Fruit fly (Drosophila melanogaster): ENCODE results near the gene CG3982.

Gene CG3982

dm6 chr3L:9426656-9427294 lies 9.6 kb upstream of the CG3982 start, which contains the start of the genes Atat and Shc (continued):
- TF ChIP-seq CG32772 (GFP tag; IDR thresholded peaks at IDR 0.05): peak; percentile 100
- TF ChIP-seq CG2889 (GFP tag; IDR thresholded peaks at IDR 0.05): peak; percentile 100
- TF ChIP-seq org-1 (GFP tag; optimal IDR thresholded peaks at IDR 0.05): peak; percentile 96
- peak; percentile 99 for TF ChIP-seq CG3726 (GFP tag; IDR thresholded peaks at IDR 0.05)
- TF ChIP-seq Ssrp (tag; optimal IDR thresholded peaks at IDR 0.05): peak; percentile 99
- peak; percentile 100 for TF ChIP-seq CG11093 (GFP tag; IDR thresholded peaks at IDR 0.05)
- peak; percentile 92 for TF ChIP-seq CG8281 (tag; optimal IDR thresholded peaks at IDR 0.05)
- TF ChIP-seq Antp (GFP tag; optimal IDR thresholded peaks at IDR 0.05): peak; percentile 100
- TF ChIP-seq Camta (GFP tag; optimal IDR thresholded peaks at IDR 0.05): peak; percentile 99
- peak; percentile 99 for TF ChIP-seq CG13775 (GFP tag; optimal IDR thresholded peaks at IDR 0.05)
- peak; percentile 97 for TF ChIP-seq CG4328 (GFP tag; optimal IDR thresholded peaks at IDR 0.05)
- peak; percentile 99 for TF ChIP-seq slou (GFP tag; optimal IDR thresholded peaks at IDR 0.05)
- TF ChIP-seq H2.0 (GFP tag; IDR thresholded peaks at IDR 0.05): peak; percentile 99
- TF ChIP-seq CG9932 (GFP tag; IDR thresholded peaks at IDR 0.05): peak; percentile 100
- TF ChIP-seq CG32767 (GFP tag; IDR thresholded peaks at IDR 0.05): peak; percentile 98
- TF ChIP-seq bigmax (GFP tag; optimal IDR thresholded peaks at IDR 0.05): peak; percentile 72
- TF ChIP-seq dysf (GFP tag; IDR thresholded peaks at IDR 0.05): peak; percentile 100
- TF ChIP-seq Ets65A (GFP tag): peak; percentile 100
- TF ChIP-seq ro (GFP tag; IDR thresholded peaks at IDR 0.05): peak; percentile 98
- peak; percentile 98 for TF ChIP-seq gce (GFP tag; IDR thresholded peaks at IDR 0.05)
- peak; percentile 99 for TF ChIP-seq CG12659 (GFP tag; optimal IDR thresholded peaks at IDR 0.05)
- peak; percentile 99 for TF ChIP-seq CG8765 (GFP tag; IDR thresholded peaks at IDR 0.05)
- peak; percentile 77 for TF ChIP-seq nerfin-2 (GFP tag; IDR thresholded peaks at IDR 0.05; ENCODE audit: partially characterized antibody)
- peak; percentile 98 for TF ChIP-seq seq (GFP tag; IDR thresholded peaks at IDR 0.05)
- TF ChIP-seq CG3995 (GFP tag; optimal IDR thresholded peaks at IDR 0.05): peak; percentile 88
- peak; percentile 100 for TF ChIP-seq CG9797 (GFP tag; optimal IDR thresholded peaks at IDR 0.05)
- peak; percentile 100 for TF ChIP-seq slbo (GFP tag; IDR thresholded peaks at IDR 0.05)
- TF ChIP-seq CG18476 (GFP tag; optimal IDR thresholded peaks at IDR 0.05): peak; percentile 98
- TF ChIP-seq Dfd (GFP tag; optimal IDR thresholded peaks at IDR 0.05): peak in 1 of 2 experiments; percentile 87
- peak; percentile 93 for TF ChIP-seq sd (tag; optimal IDR thresholded peaks at IDR 0.05)
- peak; percentile 98 for TF ChIP-seq crc (GFP tag; optimal IDR thresholded peaks at IDR 0.05)
- TF ChIP-seq Tbp (GFP tag; optimal IDR thresholded peaks at IDR 0.05): no peak
- peak; percentile 87 for TF ChIP-seq Dref (GFP tag; IDR thresholded peaks at IDR 0.05)
- TF ChIP-seq CG33557 (GFP tag; optimal IDR thresholded peaks at IDR 0.05): peak; percentile 93
- peak; percentile 87 for TF ChIP-seq Nf-YB (GFP tag; optimal IDR thresholded peaks at IDR 0.05)
- TF ChIP-seq CG6683 (GFP tag; optimal IDR thresholded peaks at IDR 0.05): peak; percentile 96
- TF ChIP-seq Abd-B (GFP tag; optimal IDR thresholded peaks at IDR 0.05): peak; percentile 100
- no peak for TF ChIP-seq hth (optimal IDR thresholded peaks at IDR 0.05)
- TF ChIP-seq D19B (GFP tag; optimal IDR thresholded peaks at IDR 0.05): peak; percentile 97
- TF ChIP-seq CG8290 (GFP tag; optimal IDR thresholded peaks at IDR 0.05): peak; percentile 99
- TF ChIP-seq CG8290 (tag; optimal IDR thresholded peaks at IDR 0.05): peak; percentile 98 to 100
- TF ChIP-seq onecut (GFP tag; IDR thresholded peaks at IDR 0.05): peak; percentile 94
- TF ChIP-seq wdn (GFP tag; IDR thresholded peaks at IDR 0.05): peak; percentile 99
- peak; percentile 90 for TF ChIP-seq CG6254 (GFP tag; optimal IDR thresholded peaks at IDR 0.05)
- peak; percentile 99 for TF ChIP-seq luna (GFP tag; optimal IDR thresholded peaks at IDR 0.05)
- peak; percentile 97 for TF ChIP-seq Drgx (GFP tag; IDR thresholded peaks at IDR 0.05)
- TF ChIP-seq zfh2 (GFP tag; optimal IDR thresholded peaks at IDR 0.05): peak; percentile 100
- peak; percentile 99 for TF ChIP-seq vvl (GFP tag; IDR thresholded peaks at IDR 0.05)
- peak; percentile 81 for TF ChIP-seq CG4707 (GFP tag; optimal IDR thresholded peaks at IDR 0.05)
- peak; percentile 97 for TF ChIP-seq CG31441 (GFP tag; IDR thresholded peaks at IDR 0.05)
- peak; percentile 86 for TF ChIP-seq CG34224 (GFP tag; IDR thresholded peaks at IDR 0.05; ENCODE audit: partially characterized antibody)
- peak; percentile 99 for TF ChIP-seq dan (GFP tag; IDR thresholded peaks at IDR 0.05)

All from whole organism, embryonic.